Worm (Caenorhabditis elegans) whole organism, early embryonic: ENCODE results near the gene ncs-3.

ENCODE experiments used
- F13C5.2 ChIP-seq: sonication (generic microtip); optimal IDR thresholded peaks from 2 replicates; lab custom pipeline; 2017; ENCODE audit warnings: mild to moderate bottlenecking, missing genetic modification characterization, inconsistent platforms, missing compliant biosample characterization
- aly-1 ChIP-seq: sonication (generic microtip); optimal IDR thresholded peaks from 2 replicates; lab custom pipeline; 2016; ENCODE audit warnings: missing genetic modification characterization, missing compliant biosample characterization
- ama-1 ChIP-seq: fragments of 150-350 bp; optimal IDR thresholded peaks from 2 replicates; lab custom pipeline; 2014
- ceh-13 ChIP-seq: fragments of 200-800 bp; sonication (Bioruptor generic); optimal IDR thresholded peaks from 2 replicates; lab custom pipeline; 2018; ENCODE audit warnings: mild to moderate bottlenecking, missing genetic modification characterization, missing compliant biosample characterization
- ceh-36 ChIP-seq: sonication (generic microtip); optimal IDR thresholded peaks from 2 replicates; lab custom pipeline; 2016; ENCODE audit warnings: missing genetic modification characterization, inconsistent platforms, missing compliant biosample characterization
- flt-1 ChIP-seq: fragments of 200-800 bp; sonication (Bioruptor generic); IDR thresholded peaks from 2 replicates; pipeline ENCODE4 v1.3.6; 2022; ENCODE audit warnings: missing genetic modification characterization, missing compliant biosample characterization
- hmbx-1 ChIP-seq: sonication (generic microtip); optimal IDR thresholded peaks from 2 replicates; lab custom pipeline; 2016; ENCODE audit warnings: mild to moderate bottlenecking, missing genetic modification characterization, missing compliant biosample characterization
- hnd-1 ChIP-seq: sonication (generic microtip); optimal IDR thresholded peaks from 2 replicates; lab custom pipeline; 2016; ENCODE audit warnings: missing genetic modification characterization, missing compliant biosample characterization
- scrt-1 ChIP-seq: fragments of 200-800 bp; sonication (Bioruptor generic); IDR thresholded peaks from 2 replicates; pipeline ENCODE4 v1.3.6; 2022; ENCODE audit warnings: missing genetic modification characterization, missing compliant biosample characterization
- sea-1 ChIP-seq: fragments of 200-800 bp; sonication (Bioruptor generic); conservative IDR thresholded peaks from 2 replicates; pipeline ENCODE4 v1.3.6; 2022; ENCODE audit warnings: missing genetic modification characterization, missing compliant biosample characterization
- tbx-11 ChIP-seq: fragments of 200-800 bp; sonication (Bioruptor generic); IDR thresholded peaks from 2 replicates; pipeline ENCODE4 v1.3.6; 2022; ENCODE audit warnings: missing genetic modification characterization, missing compliant biosample characterization
- tbx-37 ChIP-seq: fragments of 200-800 bp; sonication (Bioruptor generic); conservative IDR thresholded peaks from 2 replicates; pipeline ENCODE4 v1.3.6; 2022; ENCODE audit warnings: missing genetic modification reagents, missing genetic modification characterization, missing compliant biosample characterization

DNA sequence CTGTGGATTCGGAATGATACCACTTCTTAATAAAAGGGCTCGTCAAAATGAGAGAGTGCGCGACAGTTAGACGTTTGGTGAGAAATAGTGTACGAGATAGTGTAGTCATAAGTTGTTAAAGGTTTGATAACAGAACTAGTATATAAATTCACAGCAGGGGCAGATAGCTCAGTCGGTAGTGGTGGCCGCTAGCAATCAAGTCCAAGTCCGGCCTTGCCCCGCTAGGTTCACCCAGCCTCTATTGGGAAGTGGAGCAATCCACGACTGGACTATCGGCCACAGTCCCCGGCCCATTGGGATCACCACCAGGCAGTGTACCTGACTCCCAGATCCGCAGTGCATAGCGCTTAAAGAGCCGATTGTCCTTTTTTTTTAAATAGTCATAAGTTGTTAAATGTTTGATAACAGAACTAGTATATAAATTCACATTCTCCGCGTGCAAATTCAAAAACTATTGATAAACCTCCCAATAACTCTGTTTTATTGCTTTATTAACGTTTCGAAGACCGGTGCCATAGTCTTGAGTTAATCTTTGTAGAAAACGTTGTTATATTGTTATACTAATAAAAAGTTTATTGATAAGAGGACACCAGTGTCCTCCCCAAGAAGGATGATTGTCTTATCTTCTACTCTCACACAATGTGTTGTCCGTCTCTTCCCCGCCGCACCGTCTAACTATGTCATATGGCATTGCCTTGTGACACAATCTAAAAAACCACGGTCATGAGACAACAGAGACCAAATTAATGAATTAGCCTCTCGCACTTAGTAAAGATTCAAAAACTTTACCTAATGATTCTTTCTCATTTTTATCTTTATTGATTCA lies 43.0 kb upstream of the ncs-3 start:
- TF ChIP-seq aly-1 (tag; lab: Kevin White, UChicago) (no peak), tbx-11 (no peak), flt-1 (GFP tag; lab: Robert Waterston, UW) (no peak), ama-1 (lab: Kevin White, UChicago) (no peak), tbx-37 (GFP tag; lab: Robert Waterston, UW) (no peak), scrt-1 (GFP tag; lab: Robert Waterston, UW) (no peak), ceh-36 (tag; lab: Kevin White, UChicago) (no peak), sea-1 (no peak), hmbx-1 (no peak), F13C5.2 (tag; lab: Kevin White, UChicago) (no peak), ceh-13 (GFP tag; lab: Kevin White, UChicago) (no peak), hnd-1 (no peak)
